Worm (Caenorhabditis elegans): ENCODE results near the gene F42A6.6.

DNA sequence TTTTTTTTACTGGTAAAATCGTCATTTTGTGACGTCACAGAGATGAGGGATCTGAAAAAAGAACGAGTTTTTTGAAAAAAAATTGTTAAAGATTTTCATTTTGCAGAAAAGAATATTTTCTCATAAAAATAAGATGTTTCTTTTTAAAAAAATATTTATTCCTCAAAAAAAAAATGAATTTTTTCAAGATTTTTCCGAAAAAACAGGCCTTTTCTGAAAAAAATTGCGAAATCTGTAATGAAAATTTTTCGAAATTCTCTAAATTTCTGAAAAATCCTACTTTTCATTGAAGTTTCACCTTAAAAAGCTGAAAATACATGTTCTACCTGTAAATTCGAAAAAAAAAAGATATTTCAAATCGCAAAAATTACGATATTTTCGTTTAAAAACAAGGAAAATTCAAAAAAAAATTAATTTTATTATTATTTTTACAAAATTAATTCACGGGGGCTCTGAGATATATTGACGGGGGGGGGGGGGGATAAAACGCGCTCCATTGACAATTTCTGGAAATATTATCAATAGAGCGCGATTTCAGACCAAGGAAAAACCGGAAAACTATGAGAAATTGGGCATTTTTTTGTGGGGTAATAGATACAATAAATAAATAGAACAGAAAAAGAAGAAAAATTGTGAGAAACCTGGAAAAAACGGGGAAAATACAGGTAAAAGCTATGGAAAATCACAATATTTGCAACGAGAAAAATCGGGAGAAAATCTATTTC is 41.6 kb upstream of the F42A6.6 start, which contains the start of gene otub-4:
- no peak for TF ChIP-seq ceh-63 (GFP tag; optimal IDR thresholded peaks at IDR 0.05)
- TF ChIP-seq nhr-77 (tag; optimal IDR thresholded peaks at IDR 0.05): no peak
- no peak for TF ChIP-seq aly-2 (tag; optimal IDR thresholded peaks at IDR 0.05)
- TF ChIP-seq fkh-8 (tag; optimal IDR thresholded peaks at IDR 0.05): no peak
- no peak for TF ChIP-seq lin-15B (tag; optimal IDR thresholded peaks at IDR 0.05)
- no peak for TF ChIP-seq ztf-11 (tag; optimal IDR thresholded peaks at IDR 0.05)
- TF ChIP-seq lin-35 (GFP tag; optimal IDR thresholded peaks at IDR 0.05): no peak

Measured in whole organism, L1 larva.